Fruit fly (Drosophila melanogaster): ENCODE measurements around the gene CG18048.

DNA sequence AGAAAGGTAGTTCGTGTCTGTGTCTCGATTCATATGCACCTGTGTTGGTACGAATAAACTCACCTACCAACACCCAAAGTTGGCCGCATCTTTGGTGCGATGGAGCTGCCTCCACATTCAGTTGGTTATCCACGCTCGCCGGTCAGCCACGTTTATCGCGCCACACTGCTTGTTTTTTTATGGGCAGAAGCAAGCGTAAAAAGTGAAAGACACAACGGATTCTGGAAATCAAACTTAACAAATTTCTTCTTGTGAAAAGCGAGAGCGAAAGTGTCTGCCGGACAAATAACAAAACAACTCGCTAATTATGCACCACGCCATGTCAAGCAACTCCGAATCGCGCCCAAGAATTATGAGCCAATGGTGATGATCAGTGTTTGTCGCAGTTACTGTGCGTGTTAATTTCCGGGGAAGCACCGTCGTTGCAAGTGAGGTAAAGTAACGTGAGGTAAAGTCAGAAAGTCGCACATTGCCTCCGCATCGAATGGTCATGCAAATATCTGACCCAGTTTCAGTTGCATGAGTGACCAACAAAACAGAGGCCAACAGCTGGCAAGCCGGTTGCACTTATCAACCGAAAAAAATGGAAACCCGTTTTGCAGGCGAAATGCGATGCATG is 34.2 kb upstream of the CG18048 start, which contains the start of gene Osi17:
- TF ChIP-seq ovo (GFP tag; optimal IDR thresholded peaks at IDR 0.05): no peak
- no peak for TF ChIP-seq Clk (GFP tag; optimal IDR thresholded peaks at IDR 0.05)
- no peak for TF ChIP-seq CG7101 (tag; optimal IDR thresholded peaks at IDR 0.05)
- TF ChIP-seq Mnt (GFP tag; optimal IDR thresholded peaks at IDR 0.05): no peak
- no peak for TF ChIP-seq CG12768 (GFP tag; optimal IDR thresholded peaks at IDR 0.05)
- TF ChIP-seq CG33017 (tag; optimal IDR thresholded peaks at IDR 0.05): no peak
- TF ChIP-seq kay (GFP tag; ENCODE audit: borderline replicate concordance): no peak
- no peak for TF ChIP-seq cic (GFP tag; optimal IDR thresholded peaks at IDR 0.05)
- TF ChIP-seq CG14711 (tag; optimal IDR thresholded peaks at IDR 0.05): no peak
- no peak for TF ChIP-seq Hr96 (GFP tag; optimal IDR thresholded peaks at IDR 0.05)
- TF ChIP-seq Crg-1 (GFP tag; optimal IDR thresholded peaks at IDR 0.05): no peak
- TF ChIP-seq CG5204 (GFP tag; optimal IDR thresholded peaks at IDR 0.05): no peak
